Worm (Caenorhabditis elegans): ENCODE data around the gene mxl-3.

Gene mxl-3

ce11 chrX:13353530-13353929 lies 2.9 kb upstream of the mxl-3 start:
- no peak for TF ChIP-seq unc-39 (tag; optimal IDR thresholded peaks at IDR 0.05)
- TF ChIP-seq pha-4 (tag; optimal IDR thresholded peaks at IDR 0.05): peak; percentile 18
- TF ChIP-seq sem-2 (GFP tag; optimal IDR thresholded peaks at IDR 0.05): no peak

- TF ChIP-seq nhr-76 (tag; optimal IDR thresholded peaks at IDR 0.05) (no peak), nhr-12 (tag; optimal IDR thresholded peaks at IDR 0.05) (no peak)
These were observed 1.6 kb upstream of the mxl-3 start for ce11 chrX:13352164-13352563.

ce11 chrX:13350123-13350798 lies 343 bp downstream of the mxl-3 start:
- no peak for TF ChIP-seq lin-32 (GFP tag; optimal IDR thresholded peaks at IDR 0.05)
- TF ChIP-seq nhr-76 (tag; optimal IDR thresholded peaks at IDR 0.05): no peak
- TF ChIP-seq ces-1 (GFP tag; optimal IDR thresholded peaks at IDR 0.05): no peak
- no peak for TF ChIP-seq ceh-83 (GFP tag; optimal IDR thresholded peaks at IDR 0.05)
- no peak for TF ChIP-seq nhr-2 (tag; optimal IDR thresholded peaks at IDR 0.05)
- no peak for TF ChIP-seq drap-1 (GFP tag; optimal IDR thresholded peaks at IDR 0.05)

DNA sequence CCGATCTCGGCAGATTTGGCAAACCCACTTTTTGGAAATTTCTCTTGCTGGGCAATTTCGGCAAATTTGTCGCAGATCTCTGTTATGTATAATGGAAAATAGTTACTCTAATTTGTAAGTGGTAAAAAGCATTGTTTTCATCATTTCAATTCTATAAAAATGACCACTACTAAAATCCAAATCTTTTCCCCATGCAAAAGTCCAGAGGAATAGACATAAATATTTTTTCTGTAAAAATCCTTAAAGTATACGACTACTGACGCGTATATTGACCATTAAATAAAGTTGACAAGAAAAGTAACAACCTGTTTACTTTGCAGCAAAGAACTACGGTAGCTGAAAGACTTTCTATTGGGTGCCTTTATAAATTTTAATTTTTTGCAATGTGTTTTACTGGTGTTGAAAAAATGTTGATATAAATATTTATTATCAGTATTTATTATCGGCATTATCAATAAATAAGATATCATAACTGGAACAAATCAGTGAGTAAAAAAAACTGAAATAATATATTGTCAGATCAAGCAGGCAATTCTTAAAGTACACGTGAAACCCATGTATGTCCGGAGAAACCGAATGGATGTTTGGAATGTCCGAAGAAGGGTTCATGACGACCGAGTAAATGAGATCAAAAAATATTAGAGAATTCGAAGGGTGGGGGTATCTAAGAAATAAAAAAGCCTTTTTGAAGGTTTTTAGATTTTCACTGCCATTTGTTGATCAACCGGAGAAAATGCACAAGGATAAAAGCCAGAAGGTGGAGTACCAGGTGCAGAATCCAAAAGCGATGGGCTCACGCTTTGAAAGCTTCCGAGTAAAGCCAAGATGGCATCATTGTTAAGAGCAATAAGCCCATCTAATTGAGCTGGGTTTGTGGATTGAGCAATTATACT lies 1.1 kb downstream of the mxl-3 start:
- no peak for TF ChIP-seq mep-1 (tag; optimal IDR thresholded peaks at IDR 0.05)
- TF ChIP-seq sptf-1 (tag; optimal IDR thresholded peaks at IDR 0.05): no peak
- TF ChIP-seq ham-2 (GFP tag; optimal IDR thresholded peaks at IDR 0.05): no peak
- TF ChIP-seq unc-62 (GFP tag; optimal IDR thresholded peaks at IDR 0.05): no peak
- TF ChIP-seq drap-1 (GFP tag; optimal IDR thresholded peaks at IDR 0.05): no peak
- no peak for TF ChIP-seq mls-2 (tag; optimal IDR thresholded peaks at IDR 0.05)
- TF ChIP-seq zip-8 (tag; optimal IDR thresholded peaks at IDR 0.05): no peak
- TF ChIP-seq nhr-28 (tag; optimal IDR thresholded peaks at IDR 0.05): no peak
- TF ChIP-seq nhr-237 (tag; optimal IDR thresholded peaks at IDR 0.05): no peak
- no peak for TF ChIP-seq ces-1 (GFP tag; optimal IDR thresholded peaks at IDR 0.05)

DNA sequence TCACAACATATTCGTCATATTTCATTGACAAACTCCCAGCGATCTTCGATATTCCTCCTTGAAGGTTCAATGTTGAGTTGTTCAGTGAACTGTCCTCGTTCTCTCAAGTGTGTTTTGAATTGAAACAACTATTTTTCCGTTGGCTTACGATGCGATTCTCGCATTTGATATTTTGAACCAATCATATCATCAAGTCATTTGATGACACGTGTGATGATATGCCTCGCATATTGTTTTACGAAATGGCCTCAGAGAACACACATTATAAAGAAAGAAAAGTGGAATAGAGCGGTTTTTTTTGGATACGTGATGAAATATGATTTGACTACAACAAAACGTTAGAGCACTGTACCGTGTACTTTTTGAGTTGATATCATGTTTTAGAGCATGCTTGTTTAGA lies 2.2 kb downstream of the mxl-3 start:
- no peak for TF ChIP-seq zip-8 (tag; optimal IDR thresholded peaks at IDR 0.05)
- TF ChIP-seq unc-39 (tag; optimal IDR thresholded peaks at IDR 0.05): no peak
- no peak for TF ChIP-seq lin-32 (GFP tag; optimal IDR thresholded peaks at IDR 0.05)
- no peak for TF ChIP-seq tbx-8 (GFP tag; optimal IDR thresholded peaks at IDR 0.05)
- TF ChIP-seq cnd-1 (tag; optimal IDR thresholded peaks at IDR 0.05): no peak
- no peak for TF ChIP-seq ceh-83 (GFP tag; optimal IDR thresholded peaks at IDR 0.05)
- TF ChIP-seq bed-3 (GFP tag; optimal IDR thresholded peaks at IDR 0.05): no peak
- no peak for TF ChIP-seq blmp-1 (tag; optimal IDR thresholded peaks at IDR 0.05)

DNA sequence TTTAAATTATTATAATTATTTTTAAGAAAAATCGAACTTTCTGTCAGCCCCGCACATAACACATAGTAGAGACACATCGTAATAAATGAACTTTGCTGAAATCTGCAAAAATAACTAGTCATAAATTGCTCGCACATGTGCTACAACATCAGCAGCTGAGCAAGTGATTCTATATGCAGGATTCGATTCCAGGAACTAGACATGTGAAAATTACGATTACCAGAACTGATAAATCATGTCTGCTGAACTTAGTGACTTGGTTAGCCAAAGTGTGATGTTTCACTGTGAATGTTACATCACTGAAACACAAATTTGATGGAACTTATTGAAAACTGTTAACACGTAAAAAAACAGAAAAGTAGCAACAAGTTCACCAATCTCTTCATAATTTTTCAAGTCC lies 3.4 kb downstream of the mxl-3 start:
- TF ChIP-seq snpc-4 (tag; optimal IDR thresholded peaks at IDR 0.05) (no peak), drap-1 (GFP tag; optimal IDR thresholded peaks at IDR 0.05) (no peak), ceh-39 (tag; optimal IDR thresholded peaks at IDR 0.05) (no peak), flh-1 (GFP tag; optimal IDR thresholded peaks at IDR 0.05) (no peak), elt-1 (tag; optimal IDR thresholded peaks at IDR 0.05; ENCODE audit: borderline replicate concordance, insufficient read depth) (no peak), M03D4.4 (tag; optimal IDR thresholded peaks at IDR 0.05) (no peak), nhr-237 (tag; optimal IDR thresholded peaks at IDR 0.05) (no peak), ztf-11 (tag; optimal IDR thresholded peaks at IDR 0.05) (no peak), nhr-28 (tag; optimal IDR thresholded peaks at IDR 0.05) (no peak), nhr-76 (tag; optimal IDR thresholded peaks at IDR 0.05) (no peak), ceh-83 (GFP tag; optimal IDR thresholded peaks at IDR 0.05) (no peak), ces-1 (GFP tag; optimal IDR thresholded peaks at IDR 0.05) (no peak), sptf-1 (tag; optimal IDR thresholded peaks at IDR 0.05) (no peak), zip-8 (tag; optimal IDR thresholded peaks at IDR 0.05) (no peak), lsy-2 (tag; optimal IDR thresholded peaks at IDR 0.05) (no peak), unc-62 (GFP tag; optimal IDR thresholded peaks at IDR 0.05) (no peak), ceh-43 (GFP tag; optimal IDR thresholded peaks at IDR 0.05) (no peak)
